Worm (Caenorhabditis elegans) whole organism, L4 larva: ENCODE data around the gene nas-29.
A peak's percentile ranks its signal among the peaks of the same experiment; 100 is the strongest.

Experiments
- F44E2.7 ChIP-seq: fragments of 200-800 bp; sonication (Bioruptor generic); IDR thresholded peaks from 2 replicates; pipeline ENCODE4 v2.1.2; 2022; ENCODE audit warnings: missing genetic modification characterization, missing compliant biosample characterization
- R02D3.7 ChIP-seq: fragments of 150-350 bp; sonication (generic microtip); optimal IDR thresholded peaks from 3 replicates; lab custom pipeline; 2014; ENCODE audit warnings: missing biosample characterization, missing genetic modification characterization
- T20F7.1 ChIP-seq: fragments of 200-800 bp; sonication (Bioruptor generic); optimal IDR thresholded peaks from 2 replicates; lab custom pipeline; 2018; ENCODE audit warnings: mild to moderate bottlenecking, missing genetic modification characterization, missing compliant biosample characterization
- T26A8.4 ChIP-seq: fragments of 200-800 bp; sonication (Bioruptor generic); IDR thresholded peaks from 2 replicates; pipeline ENCODE4 v1.3.6; 2022; ENCODE audit warnings: missing genetic modification characterization, missing compliant biosample characterization
- ZK337.2 ChIP-seq: fragments of 200-800 bp; sonication (Bioruptor generic); IDR thresholded peaks from 2 replicates; pipeline ENCODE4 v1.3.6; 2022; ENCODE audit warnings: missing genetic modification reagents, missing genetic modification characterization, missing compliant biosample characterization
- aha-1 ChIP-seq: fragments of 150-350 bp; peaks from one replicate; lab custom pipeline; 2014; ENCODE audit warnings: missing biosample characterization, missing genetic modification characterization
- ceh-20 ChIP-seq: fragments of 200-800 bp; sonication (Bioruptor generic); IDR thresholded peaks from 2 replicates; pipeline ENCODE4 v1.3.6; 2022; ENCODE audit warnings: missing genetic modification reagents, missing genetic modification characterization, missing compliant biosample characterization
- ceh-44 ChIP-seq: fragments of 200-800 bp; sonication (Bioruptor generic); IDR thresholded peaks from 2 replicates; pipeline ENCODE4 v1.3.6; 2022; ENCODE audit warnings: missing genetic modification reagents, missing genetic modification characterization, missing compliant biosample characterization
- ceh-62 ChIP-seq: sonication (generic microtip); optimal IDR thresholded peaks from 2 replicates; lab custom pipeline; 2017; ENCODE audit warnings: missing biosample characterization, missing genetic modification characterization
- ctbp-1 ChIP-seq: fragments of 200-800 bp; sonication (Bioruptor generic); IDR thresholded peaks from 2 replicates; pipeline ENCODE4 v1.3.6; 2022; ENCODE audit warnings: missing genetic modification reagents, missing genetic modification characterization, missing compliant biosample characterization
- daf-16 ChIP-seq, 3 experiments: sonication (generic microtip); optimal IDR thresholded peaks; 2 replicates each; lab custom pipeline; 2016 to 2017; ENCODE audit warnings: missing genetic modification characterization in 3 of 3, missing genetic modification reagents in 3 of 3, mild to moderate bottlenecking in 2 of 3, missing compliant biosample characterization in 2 of 3, missing biosample characterization in 1 of 3, moderate library complexity in 1 of 3
- daf-8 ChIP-seq: fragments of 200-800 bp; sonication (Bioruptor generic); IDR thresholded peaks from 2 replicates; pipeline ENCODE4 v1.3.6; 2022; ENCODE audit warnings: missing genetic modification characterization, missing compliant biosample characterization
- dmd-6 ChIP-seq: fragments of 200-800 bp; sonication (Bioruptor generic); IDR thresholded peaks from 2 replicates; pipeline ENCODE4 v1.3.6; 2022; ENCODE audit warnings: missing genetic modification reagents, missing genetic modification characterization, missing compliant biosample characterization
- dpl-1 ChIP-seq: fragments of 150-350 bp; optimal IDR thresholded peaks from 2 replicates; lab custom pipeline; 2014; ENCODE audit warnings: missing biosample characterization, missing genetic modification reagents, missing genetic modification characterization
- duxl-1 ChIP-seq: sonication (generic microtip); optimal IDR thresholded peaks from 2 replicates; lab custom pipeline; 2016; ENCODE audit warnings: mild to moderate bottlenecking, missing genetic modification characterization, moderate library complexity, missing compliant biosample characterization; ENCODE audit not compliant: poor library complexity
- dve-1 ChIP-seq: sonication (generic microtip); optimal IDR thresholded peaks from 2 replicates; lab custom pipeline; 2017; ENCODE audit warnings: antibody characterized with exemption, mild to moderate bottlenecking, missing genetic modification characterization, missing compliant biosample characterization; ENCODE audit not compliant: insufficient read depth
- fkh-10 ChIP-seq: fragments of 150-350 bp; optimal IDR thresholded peaks from 2 replicates; lab custom pipeline; 2014; ENCODE audit warnings: missing biosample characterization, missing genetic modification reagents, missing genetic modification characterization
- hlh-11 ChIP-seq: fragments of 200-800 bp; sonication (Bioruptor generic); optimal IDR thresholded peaks from 2 replicates; lab custom pipeline; 2018; ENCODE audit warnings: mild to moderate bottlenecking, missing genetic modification characterization, missing compliant biosample characterization
- hlh-30 ChIP-seq: sonication (generic microtip); optimal IDR thresholded peaks from 2 replicates; lab custom pipeline; 2017; ENCODE audit warnings: antibody characterized with exemption, mild to moderate bottlenecking, missing genetic modification characterization, missing compliant biosample characterization; ENCODE audit not compliant: insufficient read depth
- lin-1 ChIP-seq: fragments of 200-800 bp; sonication (Bioruptor generic); IDR thresholded peaks from 2 replicates; pipeline ENCODE4 v1.3.6; 2022; ENCODE audit warnings: missing genetic modification reagents, missing genetic modification characterization, missing compliant biosample characterization
- lin-15B ChIP-seq: fragments of 150-350 bp; sonication (generic microtip); optimal IDR thresholded peaks from 3 replicates; lab custom pipeline; 2014; ENCODE audit warnings: missing biosample characterization, missing genetic modification characterization
- lin-38 ChIP-seq: fragments of 200-800 bp; sonication (Bioruptor generic); IDR thresholded peaks from 2 replicates; pipeline ENCODE4 v1.3.6; 2022; ENCODE audit warnings: missing genetic modification reagents, missing genetic modification characterization, missing compliant biosample characterization
- lir-3 ChIP-seq: sonication (generic microtip); optimal IDR thresholded peaks from 2 replicates; lab custom pipeline; 2016; ENCODE audit warnings: mild to moderate bottlenecking, missing genetic modification characterization, missing compliant biosample characterization
- madf-9 ChIP-seq: fragments of 200-800 bp; sonication (Bioruptor generic); conservative IDR thresholded peaks from 2 replicates; pipeline ENCODE4 v1.3.6; 2022; ENCODE audit warnings: missing genetic modification reagents, missing genetic modification characterization, missing compliant biosample characterization
- mdl-1 ChIP-seq, 2 experiments: fragments of 150-350 bp in 1 of 2; sonication (generic microtip) in 1 of 2; optimal IDR thresholded peaks; 2 replicates each; lab custom pipeline; 2014 to 2017; ENCODE audit warnings: missing biosample characterization in 2 of 2, missing genetic modification characterization in 2 of 2
- mxl-3 ChIP-seq: fragments of 200-800 bp; sonication (Bioruptor generic); optimal IDR thresholded peaks from 2 replicates; lab custom pipeline; 2018; ENCODE audit warnings: mild to moderate bottlenecking, missing genetic modification characterization, missing compliant biosample characterization
- nhr-11 ChIP-seq: fragments of 150-350 bp; optimal IDR thresholded peaks from 2 replicates; lab custom pipeline; 2014; ENCODE audit warnings: missing biosample characterization, missing genetic modification characterization
- nhr-111 ChIP-seq: fragments of 200-800 bp; sonication (Bioruptor generic); optimal IDR thresholded peaks from 2 replicates; lab custom pipeline; 2018; ENCODE audit warnings: mild to moderate bottlenecking, missing genetic modification characterization, missing compliant biosample characterization
- nhr-28 ChIP-seq: fragments of 150-350 bp; optimal IDR thresholded peaks from 2 replicates; lab custom pipeline; 2014; ENCODE audit warnings: missing biosample characterization, missing genetic modification characterization
- nhr-48 ChIP-seq: sonication (generic microtip); optimal IDR thresholded peaks from 2 replicates; lab custom pipeline; 2016; ENCODE audit warnings: mild to moderate bottlenecking, missing genetic modification characterization, missing compliant biosample characterization
- nhr-77 ChIP-seq: fragments of 150-350 bp; optimal IDR thresholded peaks from 2 replicates; lab custom pipeline; 2014; ENCODE audit warnings: missing biosample characterization, missing genetic modification characterization
- pha-4 ChIP-seq, 2 experiments: fragments of 150-350 bp in 1 of 2; fragments of 200-800 bp in 1 of 2; sonication (Bioruptor generic) in 1 of 2; IDR thresholded peaks in 1 of 2; optimal IDR thresholded peaks in 1 of 2; 2 replicates each; pipeline versions ENCODE4 v1.3.6 to Lab custom; 2014 to 2022; ENCODE audit warnings: missing genetic modification characterization in 2 of 2, missing genetic modification reagents in 2 of 2, missing biosample characterization in 1 of 2, missing compliant biosample characterization in 1 of 2
- php-3 ChIP-seq: fragments of 200-800 bp; sonication (Bioruptor generic); IDR thresholded peaks from 2 replicates; pipeline ENCODE4 v1.3.6; 2022; ENCODE audit warnings: missing genetic modification reagents, missing genetic modification characterization, missing compliant biosample characterization
- pqm-1 ChIP-seq: sonication (generic microtip); optimal IDR thresholded peaks from 2 replicates; lab custom pipeline; 2017; ENCODE audit warnings: missing biosample characterization, missing genetic modification characterization
- sdz-12 ChIP-seq: fragments of 200-800 bp; sonication (Bioruptor generic); optimal IDR thresholded peaks from 2 replicates; lab custom pipeline; 2018; ENCODE audit warnings: mild to moderate bottlenecking, missing genetic modification characterization, missing compliant biosample characterization
- spr-1 ChIP-seq: sonication (generic microtip); optimal IDR thresholded peaks from 2 replicates; lab custom pipeline; 2016; ENCODE audit warnings: mild to moderate bottlenecking, missing genetic modification characterization, missing compliant biosample characterization
- zfp-2 ChIP-seq: sonication (generic microtip); optimal IDR thresholded peaks from 2 replicates; lab custom pipeline; 2016; ENCODE audit warnings: mild to moderate bottlenecking, missing genetic modification characterization, missing compliant biosample characterization
- zip-2 ChIP-seq: fragments of 150-350 bp; optimal IDR thresholded peaks from 2 replicates; lab custom pipeline; 2014; ENCODE audit warnings: missing biosample characterization, missing genetic modification characterization

nas-29 gene

DNA sequence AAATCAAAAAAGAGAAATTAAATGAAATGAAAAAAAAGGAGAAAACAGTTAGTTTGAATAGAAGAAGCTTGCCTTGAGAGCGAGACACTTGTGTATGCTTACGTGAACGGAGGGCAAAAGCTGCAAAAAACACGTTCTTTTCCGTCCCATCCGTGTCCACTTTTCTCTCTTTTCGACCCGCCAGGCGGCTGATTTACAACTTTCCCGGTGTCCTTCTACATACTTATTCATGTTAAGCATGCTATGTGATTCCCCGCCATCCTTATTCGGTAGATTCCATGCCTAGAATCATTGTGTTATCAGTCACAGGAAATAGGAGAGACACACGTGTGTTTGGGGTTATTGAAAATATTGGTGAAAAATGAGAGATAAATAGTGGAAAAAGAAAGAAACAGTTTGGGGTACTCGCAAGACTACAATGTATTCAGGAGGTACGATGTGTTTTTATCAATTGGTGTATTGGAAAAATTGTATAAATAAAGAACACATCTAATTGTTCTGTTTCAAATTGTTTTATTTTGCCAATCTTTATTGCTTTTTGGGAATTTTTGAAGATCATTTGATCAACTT lies at the start of gene nas-29:
Gene nas-29 (minus strand): TSS at position 92 of the 570 bp plus-strand sequence.
- TF ChIP-seq daf-16 (GFP tag; optimal IDR thresholded peaks at IDR 0.05; lab: Kevin White, UChicago) (no peak), daf-16 (tag; optimal IDR thresholded peaks at IDR 0.05; lab: Kevin White, UChicago) (peak; percentile 82), aha-1 (tag; lab: Kevin White, UChicago) (peak; percentile 95), nhr-77 (tag; lab: Kevin White, UChicago) (peak; percentile 76), lin-1 (GFP tag; lab: Robert Waterston, UW) (0 out of 2 replicates have a peak, but pooled peaks have one; percentile 28), sdz-12 (no peak), mxl-3 (peak; percentile 93), dve-1 (peak; percentile 86), nhr-48 (tag; lab: Kevin White, UChicago) (peak; percentile 42), nhr-28 (tag; lab: Kevin White, UChicago) (peak; percentile 97), lir-3 (no peak), hlh-30 (tag; lab: Kevin White, UChicago) (peak; percentile 49), ceh-62 (tag; lab: Kevin White, UChicago) (no peak), F44E2.7 (GFP tag; lab: Robert Waterston, UW) (no peak), duxl-1 (no peak), dmd-6 (peak; percentile 64; the same call in 1 of the 2 replicates), mdl-1 (tag; optimal IDR thresholded peaks at IDR 0.05; lab: Kevin White, UChicago) (peak in 1 of 2 experiments; percentile 89), dpl-1 (no peak), pqm-1 (tag; lab: Kevin White, UChicago) (peak; percentile 81), lin-15B (tag; lab: Kevin White, UChicago) (no peak), spr-1 (tag; lab: Kevin White, UChicago) (no peak)

DNA sequence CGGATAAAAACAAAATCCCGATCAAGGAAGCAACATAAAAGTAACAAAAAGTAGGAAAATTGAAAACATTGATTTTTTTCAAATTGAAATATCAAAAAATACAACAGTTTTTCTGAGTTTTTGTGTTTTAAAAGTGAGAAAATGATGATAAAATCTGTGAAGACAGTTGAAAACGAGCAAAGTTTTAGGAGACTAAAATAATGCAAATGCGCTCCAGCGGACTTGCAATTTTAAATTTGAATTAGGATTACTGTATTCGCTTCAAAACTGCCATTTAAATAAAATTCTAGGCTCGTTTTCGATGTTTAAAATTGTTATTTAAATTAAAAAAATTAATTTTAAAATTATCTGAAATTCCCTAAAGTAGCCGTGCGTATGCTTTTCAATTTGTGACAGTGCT lies 46.1 kb upstream of the nas-29 start:
- TF ChIP-seq aha-1 (tag; lab: Kevin White, UChicago) (peak; percentile 37), lin-38 (peak; percentile 81), nhr-111 (GFP tag; lab: Kevin White, UChicago) (no peak), ctbp-1 (no peak), T26A8.4 (GFP tag; lab: Robert Waterston, UW) (no peak), madf-9 (GFP tag; lab: Robert Waterston, UW) (no peak), zfp-2 (tag; lab: Kevin White, UChicago) (no peak), dmd-6 (no peak), spr-1 (tag; lab: Kevin White, UChicago) (no peak)

DNA sequence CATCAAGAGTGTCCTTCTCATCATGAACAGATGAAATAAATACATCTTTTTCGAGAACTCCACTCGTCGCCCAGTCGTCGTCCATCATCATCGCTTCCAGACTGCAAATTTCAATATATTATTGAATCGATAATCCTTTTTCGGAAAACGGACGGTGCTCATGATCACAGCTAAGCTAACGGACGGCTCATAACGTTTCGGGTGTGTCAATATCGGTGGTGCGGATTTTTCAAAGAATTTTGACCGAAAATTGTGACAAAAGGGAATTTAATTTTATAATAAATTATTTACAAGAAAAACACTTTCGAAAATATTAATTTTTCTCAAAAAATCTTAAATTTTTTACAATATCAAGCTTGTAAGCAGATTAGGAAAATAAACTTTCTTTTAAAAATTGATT lies 45.6 kb upstream of the nas-29 start, which contains the start of gene crh-2:
Gene crh-2 (minus strand): TSS at position 101 of the 400 bp plus-strand sequence.
- TF ChIP-seq ZK337.2 (GFP tag; lab: Robert Waterston, UW) (no peak), zip-2 (tag; lab: Kevin White, UChicago) (no peak), nhr-11 (tag; lab: Kevin White, UChicago) (no peak), daf-8 (GFP tag; lab: Robert Waterston, UW) (no peak), fkh-10 (GFP tag; lab: Kevin White, UChicago) (no peak), R02D3.7 (tag; lab: Kevin White, UChicago) (no peak), ceh-44 (no peak), ctbp-1 (no peak)

DNA sequence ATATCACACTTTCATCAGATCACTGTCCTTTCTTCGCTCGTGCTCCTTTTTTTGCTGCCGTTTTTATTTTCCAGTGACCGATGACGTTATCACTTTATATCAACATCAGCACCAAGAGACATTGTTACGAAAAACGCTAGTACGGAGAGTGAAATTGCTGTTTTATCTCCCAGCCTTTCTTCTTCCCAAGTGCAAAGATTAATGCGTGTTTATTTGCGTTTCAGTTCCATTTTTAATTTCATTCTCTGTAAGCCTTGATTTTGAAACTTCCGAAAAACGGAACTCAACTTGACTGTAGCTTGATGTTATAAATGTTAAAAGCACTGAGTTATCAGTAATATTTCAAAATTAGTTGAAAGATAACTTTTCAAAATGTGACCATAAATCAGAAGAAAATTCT lies 45.0 kb upstream of the nas-29 start:
- TF ChIP-seq ceh-20 (GFP tag; lab: Robert Waterston, UW) (no peak), nhr-48 (tag; lab: Kevin White, UChicago) (peak; percentile 2), pqm-1 (tag; lab: Kevin White, UChicago) (peak; percentile 51), php-3 (GFP tag; lab: Robert Waterston, UW) (peak; percentile 73), daf-16 (GFP tag; optimal IDR thresholded peaks at IDR 0.05; lab: Kevin White, UChicago) (no peak), daf-16 (tag; optimal IDR thresholded peaks at IDR 0.05; lab: Kevin White, UChicago) (peak; percentile 69), F44E2.7 (GFP tag; lab: Robert Waterston, UW) (no peak), dve-1 (peak; percentile 42), aha-1 (tag; lab: Kevin White, UChicago) (peak; percentile 70), T20F7.1 (no peak), hlh-11 (peak; percentile 62), pha-4 (GFP tag; IDR thresholded peaks at IDR 0.05; lab: Robert Waterston, UW) (no peak), pha-4 (tag; optimal IDR thresholded peaks at IDR 0.05; lab: Kevin White, UChicago) (no peak)
